Fruit fly (Drosophila melanogaster) whole organism, embryonic: ENCODE measurements around the gene Tg.

ENCODE experiments used
- ATbp ChIP-seq: fragments of 200-800 bp; sonication (Bioruptor generic); optimal IDR thresholded peaks from 2 replicates; lab custom pipeline; 2017; ENCODE audit warnings: missing biosample characterization, mild to moderate bottlenecking, missing genetic modification characterization, missing genetic modification reagents
- BEAF-32 ChIP-seq: fragments of 200-800 bp; sonication (Bioruptor generic); optimal IDR thresholded peaks from 3 replicates; lab custom pipeline; 2017; ENCODE audit warnings: missing biosample characterization, missing genetic modification characterization, mild to moderate bottlenecking, moderate library complexity, missing genetic modification reagents
- CG10654 ChIP-seq: fragments of 200-800 bp; sonication (Bioruptor generic); optimal IDR thresholded peaks from 2 replicates; lab custom pipeline; 2016; ENCODE audit warnings: missing biosample characterization, missing genetic modification characterization
- CG11085 ChIP-seq: fragments of 200-800 bp; sonication (Bioruptor generic); IDR thresholded peaks from 2 replicates; pipeline ENCODE4 v1.3.6; 2022; ENCODE audit warnings: missing biosample characterization, missing genetic modification characterization
- CG11247 ChIP-seq: fragments of 200-800 bp; sonication (Bioruptor generic); IDR thresholded peaks from 2 replicates; pipeline ENCODE4 v1.3.6; 2022; ENCODE audit warnings: missing biosample characterization, missing genetic modification characterization
- CG11504 ChIP-seq: fragments of 200-800 bp; sonication (Bioruptor generic); optimal IDR thresholded peaks from 3 replicates; lab custom pipeline; 2019; ENCODE audit warnings: missing biosample characterization, mild to moderate bottlenecking, missing genetic modification characterization, moderate library complexity
- CG11560 ChIP-seq: fragments of 200-800 bp; sonication (Bioruptor generic); IDR thresholded peaks from 3 replicates; pipeline ENCODE4 v1.3.6; 2022; ENCODE audit warnings: missing biosample characterization, missing genetic modification characterization
- CG12071 ChIP-seq: fragments of 200-800 bp; sonication (Bioruptor generic); optimal IDR thresholded peaks from 3 replicates; lab custom pipeline; 2018; ENCODE audit warnings: missing biosample characterization, mild to moderate bottlenecking, missing genetic modification characterization
- CG15514 ChIP-seq: fragments of 200-800 bp; sonication (Bioruptor generic); optimal IDR thresholded peaks from 3 replicates; lab custom pipeline; 2017; ENCODE audit warnings: missing biosample characterization, missing genetic modification characterization, mild to moderate bottlenecking, moderate library complexity, missing genetic modification reagents
- CG15696 ChIP-seq: fragments of 200-800 bp; sonication (Bioruptor generic); optimal IDR thresholded peaks from 2 replicates; lab custom pipeline; 2019; ENCODE audit warnings: missing biosample characterization, mild to moderate bottlenecking, missing genetic modification characterization, moderate library complexity
- CG17385 ChIP-seq: fragments of 200-800 bp; sonication (Bioruptor generic); optimal IDR thresholded peaks from 3 replicates; lab custom pipeline; 2018; ENCODE audit warnings: missing biosample characterization, mild to moderate bottlenecking, missing genetic modification characterization
- CG18599 ChIP-seq: fragments of 200-800 bp; sonication (Bioruptor generic); optimal IDR thresholded peaks from 3 replicates; lab custom pipeline; 2017; ENCODE audit warnings: missing biosample characterization, missing genetic modification characterization, mild to moderate bottlenecking, moderate library complexity, missing genetic modification reagents
- CG32767 ChIP-seq: fragments of 200-800 bp; sonication (Bioruptor generic); IDR thresholded peaks from 2 replicates; pipeline ENCODE4 v1.3.6; 2022; ENCODE audit warnings: missing biosample characterization, missing genetic modification characterization
- CG34422 ChIP-seq: fragments of 200-800 bp; sonication (Bioruptor generic); IDR thresholded peaks from 3 replicates; pipeline ENCODE4 v1.3.6; 2022; ENCODE audit warnings: missing biosample characterization, missing genetic modification characterization
- CG4854 ChIP-seq: fragments of 200-800 bp; sonication (Bioruptor generic); optimal IDR thresholded peaks from 2 replicates; lab custom pipeline; 2016; ENCODE audit warnings: missing biosample characterization, missing genetic modification characterization, inconsistent platforms
- CG6813 ChIP-seq: fragments of 200-800 bp; sonication (Bioruptor generic); optimal IDR thresholded peaks from 2 replicates; lab custom pipeline; 2017; ENCODE audit warnings: missing biosample characterization, missing genetic modification characterization, mild to moderate bottlenecking, moderate library complexity, missing genetic modification reagents
- CG7271 ChIP-seq: fragments of 200-800 bp; sonication (Bioruptor generic); optimal IDR thresholded peaks from 2 replicates; lab custom pipeline; 2018; ENCODE audit warnings: missing biosample characterization, mild to moderate bottlenecking, missing genetic modification characterization, moderate library complexity
- CG7372 ChIP-seq: fragments of 200-800 bp; sonication (Bioruptor generic); IDR thresholded peaks from 2 replicates; pipeline ENCODE4 v1.3.6; 2022; ENCODE audit warnings: missing biosample characterization, missing genetic modification characterization
- CG8290 ChIP-seq, 3 experiments: fragments of 200-800 bp; sonication (Bioruptor generic); optimal IDR thresholded peaks; 2 replicates each; lab custom pipeline; 2016 to 2019; ENCODE audit warnings: missing biosample characterization in 3 of 3, missing genetic modification characterization in 3 of 3, mild to moderate bottlenecking in 2 of 3, moderate library complexity in 1 of 3
- CG8944 ChIP-seq: fragments of 200-800 bp; sonication (Bioruptor generic); optimal IDR thresholded peaks from 3 replicates; lab custom pipeline; 2016; ENCODE audit warnings: missing biosample characterization, missing genetic modification characterization
- Hsf ChIP-seq: fragments of 200-800 bp; sonication (Bioruptor generic); optimal IDR thresholded peaks from 3 replicates; lab custom pipeline; 2016; ENCODE audit warnings: missing biosample characterization, missing genetic modification characterization
- Lhr ChIP-seq: fragments of 200-800 bp; sonication (Bioruptor generic); optimal IDR thresholded peaks from 3 replicates; lab custom pipeline; 2017; ENCODE audit warnings: mild to moderate bottlenecking, missing biosample characterization, missing genetic modification reagents, missing genetic modification characterization
- MBD-R2 ChIP-seq: fragments of 200-800 bp; sonication (Bioruptor generic); IDR thresholded peaks from 2 replicates; pipeline ENCODE4 v1.3.6; 2022; ENCODE audit warnings: missing biosample characterization, missing genetic modification characterization
- MTF-1 ChIP-seq: fragments of 200-800 bp; sonication (Bioruptor generic); optimal IDR thresholded peaks from 2 replicates; lab custom pipeline; 2018; ENCODE audit warnings: missing biosample characterization, mild to moderate bottlenecking, missing genetic modification characterization, borderline replicate concordance
- Med ChIP-seq: fragments of 200-800 bp; sonication (Bioruptor generic); peaks from one replicate; lab custom pipeline; 2016; ENCODE audit warnings: missing biosample characterization, missing genetic modification characterization, mild to moderate bottlenecking, inconsistent platforms, moderate library complexity
- Nf-YA ChIP-seq: fragments of 200-800 bp; sonication (Bioruptor generic); IDR thresholded peaks from 2 replicates; pipeline ENCODE4 v1.3.6; 2022; ENCODE audit warnings: missing biosample characterization, missing genetic modification characterization
- Opbp ChIP-seq: fragments of 200-800 bp; sonication (Bioruptor generic); IDR thresholded peaks from 3 replicates; pipeline ENCODE4 v1.3.6; 2022; ENCODE audit warnings: missing biosample characterization, missing genetic modification characterization; ENCODE audit not compliant: partially characterized antibody
- aop ChIP-seq: fragments of 200-800 bp; sonication (Bioruptor generic); IDR thresholded peaks from 2 replicates; pipeline ENCODE4 v1.3.6; 2022; ENCODE audit warnings: missing biosample characterization, missing genetic modification characterization
- ara ChIP-seq: fragments of 200-800 bp; sonication (Bioruptor generic); IDR thresholded peaks from 2 replicates; pipeline ENCODE4 v1.3.6; 2022; ENCODE audit warnings: missing biosample characterization, missing genetic modification characterization
- bowl ChIP-seq: fragments of 200-800 bp; sonication (Bioruptor generic); IDR thresholded peaks from 2 replicates; pipeline ENCODE4 v1.3.6; 2022; ENCODE audit warnings: missing biosample characterization, missing genetic modification characterization
- cas ChIP-seq: fragments of 200-800 bp; sonication (Bioruptor generic); IDR thresholded peaks from 2 replicates; pipeline ENCODE4 v1.3.6; 2022; ENCODE audit warnings: missing biosample characterization, missing genetic modification characterization
- ci ChIP-seq: fragments of 200-800 bp; sonication (Bioruptor generic); IDR thresholded peaks from 3 replicates; pipeline ENCODE4 v1.3.6; 2022; ENCODE audit warnings: missing biosample characterization, missing genetic modification characterization
- cwo ChIP-seq: fragments of 200-800 bp; sonication (Bioruptor generic); optimal IDR thresholded peaks from 3 replicates; lab custom pipeline; 2017; ENCODE audit warnings: missing biosample characterization, missing genetic modification characterization, mild to moderate bottlenecking, moderate library complexity, missing genetic modification reagents
- dmrt11E ChIP-seq: fragments of 200-800 bp; sonication (Bioruptor generic); optimal IDR thresholded peaks from 3 replicates; lab custom pipeline; 2018; ENCODE audit warnings: missing biosample characterization, mild to moderate bottlenecking, missing genetic modification characterization, moderate library complexity
- gro ChIP-seq: fragments of 200-800 bp; sonication (Bioruptor generic); optimal IDR thresholded peaks from 2 replicates; lab custom pipeline; 2016; ENCODE audit warnings: missing biosample characterization, missing genetic modification characterization
- hkb ChIP-seq, 2 experiments: fragments of 200-800 bp in 1 of 2; fragments of >200 bp in 1 of 2; sonication (Bioruptor generic) in 1 of 2; IDR thresholded peaks in 1 of 2; optimal IDR thresholded peaks in 1 of 2; 2 replicates each; pipeline versions ENCODE4 v1.3.6 to Lab custom; 2017 to 2022; ENCODE audit warnings: missing biosample characterization in 1 of 2, missing genetic modification characterization in 1 of 2
- kay ChIP-seq: fragments of 200-800 bp; sonication (Bioruptor generic); optimal IDR thresholded peaks from 2 replicates; lab custom pipeline; 2016; ENCODE audit warnings: missing biosample characterization, missing genetic modification characterization
- lbe ChIP-seq: fragments of 200-800 bp; sonication (Bioruptor generic); optimal IDR thresholded peaks from 2 replicates; lab custom pipeline; 2016; ENCODE audit warnings: missing biosample characterization, mild to moderate bottlenecking, missing genetic modification characterization
- lilli ChIP-seq: fragments of 200-800 bp; sonication (Bioruptor generic); optimal IDR thresholded peaks from 3 replicates; lab custom pipeline; 2016; ENCODE audit warnings: missing biosample characterization, missing genetic modification characterization
- nmo ChIP-seq: fragments of 200-800 bp; sonication (Bioruptor generic); optimal IDR thresholded peaks from 2 replicates; lab custom pipeline; 2018; ENCODE audit warnings: missing biosample characterization, mild to moderate bottlenecking, missing genetic modification characterization, moderate library complexity
- odd ChIP-seq: fragments of 200-800 bp; sonication (Bioruptor generic); optimal IDR thresholded peaks from 2 replicates; lab custom pipeline; 2017; ENCODE audit warnings: missing biosample characterization, mild to moderate bottlenecking, missing genetic modification characterization
- phol ChIP-seq: fragments of 200-800 bp; sonication (Bioruptor generic); optimal IDR thresholded peaks from 3 replicates; lab custom pipeline; 2018; ENCODE audit warnings: missing biosample characterization, mild to moderate bottlenecking, missing genetic modification characterization, moderate library complexity
- ranshi ChIP-seq: fragments of 200-800 bp; sonication (Bioruptor generic); IDR thresholded peaks from 2 replicates; pipeline ENCODE4 v1.3.6; 2022; ENCODE audit warnings: missing biosample characterization, missing genetic modification characterization
- sr ChIP-seq: fragments of 200-800 bp; sonication (Bioruptor generic); IDR thresholded peaks from 3 replicates; pipeline ENCODE4 v1.3.6; 2022; ENCODE audit warnings: missing biosample characterization, missing genetic modification characterization
- twi ChIP-seq: fragments of 200-800 bp; optimal IDR thresholded peaks from 2 replicates; lab custom pipeline; 2019; ENCODE audit warnings: missing biosample characterization, mild to moderate bottlenecking, missing genetic modification characterization, moderate library complexity
- tx ChIP-seq: fragments of 200-800 bp; sonication (Bioruptor generic); optimal IDR thresholded peaks from 2 replicates; lab custom pipeline; 2016; ENCODE audit warnings: missing biosample characterization, missing genetic modification characterization
- zfh1 ChIP-seq: fragments of 200-800 bp; sonication (Bioruptor generic); IDR thresholded peaks from 3 replicates; pipeline ENCODE4 v1.3.6; 2022; ENCODE audit warnings: missing biosample characterization, missing genetic modification characterization

The Tg gene

DNA sequence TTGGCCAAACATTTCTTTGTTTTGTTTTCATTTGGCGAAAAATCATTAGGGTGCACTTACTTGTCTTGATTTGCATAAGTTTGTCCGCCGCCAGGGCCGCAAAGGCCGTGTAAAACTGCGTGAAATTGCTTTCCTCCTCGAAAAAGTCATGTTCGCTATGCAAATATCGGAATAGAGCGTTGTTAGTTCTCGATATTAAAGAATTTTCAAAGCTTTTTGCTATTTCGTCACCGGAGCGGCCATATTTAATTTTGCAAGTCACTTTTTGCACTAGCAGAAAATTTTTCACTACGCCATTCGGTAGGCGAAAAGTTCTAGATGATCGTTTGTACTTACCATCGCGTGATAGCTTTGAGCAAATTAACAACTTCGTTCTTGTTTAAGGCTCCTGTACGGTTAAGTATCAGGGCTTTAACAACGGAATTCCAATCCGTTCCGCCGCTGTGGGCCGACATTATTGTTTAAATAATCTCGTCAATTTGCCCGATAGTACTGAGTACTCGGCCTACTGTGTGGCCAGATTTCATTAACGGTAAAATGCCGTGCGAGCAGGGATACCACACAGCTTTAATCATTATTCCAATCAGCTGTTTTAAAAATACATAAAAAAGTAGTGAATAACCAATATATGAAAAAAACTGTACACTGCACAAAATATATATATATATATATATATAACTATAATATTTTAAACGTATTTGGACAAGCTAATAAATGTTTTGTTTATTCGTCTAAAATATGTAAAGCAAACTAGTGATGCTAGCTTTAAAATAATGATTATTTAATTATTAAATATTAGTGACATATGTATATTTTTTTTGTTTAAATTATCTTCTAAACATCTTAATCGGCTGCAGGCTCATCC is 60.1 kb downstream of the Tg start, which contains the start of gene poe (continued):
- TF ChIP-seq bowl (GFP tag; lab: Robert Waterston, UW) (no peak), CG11504 (no peak), CG17385 (GFP tag; lab: Kevin White, UChicago) (no peak), lbe (no peak), Lhr (no peak), cas (GFP tag; lab: Robert Waterston, UW) (no peak), CG12071 (GFP tag; lab: Kevin White, UChicago) (no peak), CG7372 (no peak), sr (GFP tag; lab: Robert Waterston, UW) (no peak), CG10654 (peak; percentile 54), CG15514 (GFP tag; lab: Kevin White, UChicago) (peak; percentile 62), CG11247 (GFP tag; lab: Robert Waterston, UW) (0 out of 2 replicates have a peak, but pooled peaks have one; percentile 22), Med (GFP tag; lab: Kevin White, UChicago) (no peak), CG34422 (GFP tag; lab: Robert Waterston, UW) (no peak; the same call in 2 of the 3 replicates), tx (GFP tag; lab: Kevin White, UChicago) (no peak), CG6813 (GFP tag; lab: Kevin White, UChicago) (peak; percentile 36), CG7271 (tag; lab: Kevin White, UChicago) (peak; percentile 11), CG18599 (GFP tag; lab: Kevin White, UChicago) (no peak), CG8290 (GFP tag; optimal IDR thresholded peaks at IDR 0.05; lab: Kevin White, UChicago) (no peak), CG8290 (tag; optimal IDR thresholded peaks at IDR 0.05; lab: Kevin White, UChicago) (no peak), Opbp (GFP tag; lab: Robert Waterston, UW) (peak; percentile 6; the same call in 1 of the 3 replicates), MTF-1 (GFP tag; lab: Kevin White, UChicago) (peak; percentile 23), gro (no peak), twi (tag; lab: Kevin White, UChicago) (no peak), CG11085 (GFP tag; lab: Robert Waterston, UW) (peak; percentile 49; the same call in 1 of the 2 replicates), nmo (GFP tag; lab: Kevin White, UChicago) (peak; percentile 60), Hsf (no peak), ci (peak; percentile 56; the same call in 1 of the 3 replicates), phol (tag; lab: Kevin White, UChicago) (peak; percentile 53), Nf-YA (GFP tag; lab: Robert Waterston, UW) (no peak), dmrt11E (tag; lab: Kevin White, UChicago) (peak; percentile 44), CG11560 (tag; lab: Robert Waterston, UW) (no peak), ATbp (GFP tag; lab: Kevin White, UChicago) (no peak), BEAF-32 (peak; percentile 33), aop (GFP tag; lab: Robert Waterston, UW) (no peak), zfh1 (GFP tag; lab: Robert Waterston, UW) (peak; percentile 41; the same call in 2 of the 3 replicates), kay (peak; percentile 15), MBD-R2 (GFP tag; lab: Robert Waterston, UW) (peak; percentile 74), ara (peak; percentile 61), CG32767 (0 out of 2 replicates have a peak, but pooled peaks have one; percentile 31), odd (GFP tag; lab: Kevin White, UChicago) (no peak), CG8944 (no peak), ranshi (GFP tag; lab: Robert Waterston, UW) (peak; percentile 28; the same call in 1 of the 2 replicates), lilli (GFP tag; lab: Kevin White, UChicago) (no peak), CG4854 (GFP tag; lab: Kevin White, UChicago) (no peak), CG15696 (tag; lab: Kevin White, UChicago) (peak; percentile 42), hkb (optimal IDR thresholded peaks at IDR 0.05; lab: Kevin White, UChicago) (no peak), hkb (GFP tag; IDR thresholded peaks at IDR 0.05; lab: Robert Waterston, UW) (0 out of 2 replicates have a peak, but pooled peaks have one; percentile 8), cwo (GFP tag; lab: Kevin White, UChicago) (peak; percentile 38)
